Worm (Caenorhabditis elegans) whole organism, late embryonic: Measurements from ENCODE around the gene srh-180.

ENCODE experiments used
- ceh-14 ChIP-seq: sonication (generic microtip); optimal IDR thresholded peaks from 2 replicates; lab custom pipeline; 2016; ENCODE audit warnings: missing genotype, missing genetic modification characterization, missing compliant biosample characterization
- ceh-18 ChIP-seq: sonication (generic microtip); optimal IDR thresholded peaks from 2 replicates; lab custom pipeline; 2016; ENCODE audit warnings: missing genetic modification characterization, missing compliant biosample characterization
- ceh-22 ChIP-seq: sonication (generic microtip); optimal IDR thresholded peaks from 2 replicates; lab custom pipeline; 2017; ENCODE audit warnings: missing biosample characterization, missing genetic modification characterization
- ceh-30 ChIP-seq: fragments of 150-350 bp; optimal IDR thresholded peaks from 2 replicates; lab custom pipeline; 2014; ENCODE audit warnings: missing biosample characterization, missing genetic modification characterization
- dve-1 ChIP-seq: sonication (generic microtip); optimal IDR thresholded peaks from 2 replicates; lab custom pipeline; 2017; ENCODE audit warnings: antibody characterized with exemption, mild to moderate bottlenecking, missing genetic modification characterization, missing compliant biosample characterization
- fax-1 ChIP-seq: sonication (generic microtip); optimal IDR thresholded peaks from 2 replicates; lab custom pipeline; 2016; ENCODE audit warnings: missing genotype, missing genetic modification characterization, missing compliant biosample characterization
- fkh-10 ChIP-seq: fragments of 150-350 bp; optimal IDR thresholded peaks from 2 replicates; lab custom pipeline; 2014; ENCODE audit warnings: missing biosample characterization, missing genetic modification reagents, missing genetic modification characterization
- lin-11 ChIP-seq: fragments of 200-800 bp; sonication (Bioruptor generic); optimal IDR thresholded peaks from 2 replicates; lab custom pipeline; 2018; ENCODE audit warnings: mild to moderate bottlenecking, missing genetic modification characterization, missing compliant biosample characterization
- pax-1 ChIP-seq: fragments of 150-350 bp; optimal IDR thresholded peaks from 2 replicates; lab custom pipeline; 2014; ENCODE audit warnings: missing biosample characterization, missing genetic modification characterization
- pha-4 ChIP-seq: fragments of 150-350 bp; optimal IDR thresholded peaks from 2 replicates; lab custom pipeline; 2018; ENCODE audit warnings: missing biosample characterization, missing genetic modification reagents, missing genetic modification characterization
- pqm-1 ChIP-seq: sonication (generic microtip); optimal IDR thresholded peaks from 2 replicates; lab custom pipeline; 2016; ENCODE audit warnings: missing genetic modification characterization, missing compliant biosample characterization
- tbx-2 ChIP-seq: sonication (generic microtip); optimal IDR thresholded peaks from 2 replicates; lab custom pipeline; 2016; ENCODE audit warnings: missing genetic modification characterization, missing compliant biosample characterization
- unc-3 ChIP-seq, 2 experiments: fragments of 200-800 bp in 1 of 2; sonication (Bioruptor generic) in 1 of 2; sonication (generic microtip) in 1 of 2; conservative IDR thresholded peaks in 1 of 2; optimal IDR thresholded peaks in 1 of 2; 2 replicates each; pipeline versions ENCODE4 v1.3.6 to Lab custom; 2016 to 2022; ENCODE audit warnings: missing compliant biosample characterization in 2 of 2, missing genetic modification characterization in 2 of 2, missing genetic modification reagents in 1 of 2
- ztf-16 ChIP-seq: sonication (generic microtip); optimal IDR thresholded peaks from 2 replicates; lab custom pipeline; 2017; ENCODE audit warnings: missing genetic modification characterization, missing compliant biosample characterization

DNA sequence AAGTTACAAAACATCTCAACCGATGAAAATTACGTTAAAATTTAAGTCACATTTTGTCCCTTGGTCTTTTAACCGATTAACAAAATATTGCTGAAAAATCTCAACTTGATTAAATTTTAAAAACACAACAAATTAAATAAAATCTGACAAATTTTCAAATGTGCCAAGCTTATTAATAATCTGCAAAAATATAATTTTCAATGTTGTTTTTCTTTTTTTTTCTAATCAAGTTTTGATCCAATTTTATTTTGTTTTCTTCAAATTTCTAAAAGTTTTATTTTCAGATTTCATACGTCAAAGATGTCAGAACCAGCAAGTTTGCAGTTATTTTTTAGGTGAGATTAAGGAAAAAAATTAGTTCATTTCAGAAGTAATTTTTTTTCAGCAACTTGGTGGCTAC is 19.0 kb downstream of the srh-180 start, which contains the start of gene srw-87:
- no peak for TF ChIP-seq ceh-30
- no peak for TF ChIP-seq dve-1 (tag; lab: Kevin White, UChicago)
- no peak for TF ChIP-seq tbx-2
- TF ChIP-seq fkh-10 (GFP tag; lab: Kevin White, UChicago): no peak
- no peak for TF ChIP-seq ztf-16 (tag; lab: Kevin White, UChicago)
- no peak for TF ChIP-seq ceh-14 (tag; lab: Kevin White, UChicago)
- no peak for TF ChIP-seq ceh-22
- no peak for TF ChIP-seq lin-11
- no peak for TF ChIP-seq fax-1
- no peak for TF ChIP-seq ceh-18
- no peak for TF ChIP-seq pqm-1 (tag; lab: Kevin White, UChicago)
- TF ChIP-seq pha-4: no peak
- TF ChIP-seq pax-1 (tag; lab: Kevin White, UChicago): no peak
- no peak for TF ChIP-seq unc-3 (GFP tag; conservative IDR thresholded peaks at IDR 0.05; lab: Robert Waterston, UW)
- no peak for TF ChIP-seq unc-3 (tag; optimal IDR thresholded peaks at IDR 0.05; lab: Kevin White, UChicago)
